Worm (Caenorhabditis elegans) whole organism, early embryonic: ENCODE measurements around the gene nhr-111.

Experiments
- B0310.2 ChIP-seq: sonication (generic microtip); optimal IDR thresholded peaks from 2 replicates; lab custom pipeline; 2016; ENCODE audit warnings: mild to moderate bottlenecking, missing genetic modification characterization, missing compliant biosample characterization
- F13C5.2 ChIP-seq: sonication (generic microtip); optimal IDR thresholded peaks from 2 replicates; lab custom pipeline; 2017; ENCODE audit warnings: mild to moderate bottlenecking, missing genetic modification characterization, inconsistent platforms, missing compliant biosample characterization
- aly-1 ChIP-seq: sonication (generic microtip); optimal IDR thresholded peaks from 2 replicates; lab custom pipeline; 2016; ENCODE audit warnings: missing genetic modification characterization, missing compliant biosample characterization
- ama-1 ChIP-seq: fragments of 150-350 bp; optimal IDR thresholded peaks from 2 replicates; lab custom pipeline; 2014
- ceh-13 ChIP-seq: fragments of 200-800 bp; sonication (Bioruptor generic); optimal IDR thresholded peaks from 2 replicates; lab custom pipeline; 2018; ENCODE audit warnings: mild to moderate bottlenecking, missing genetic modification characterization, missing compliant biosample characterization
- ceh-36 ChIP-seq: sonication (generic microtip); optimal IDR thresholded peaks from 2 replicates; lab custom pipeline; 2016; ENCODE audit warnings: missing genetic modification characterization, inconsistent platforms, missing compliant biosample characterization
- ets-7 ChIP-seq: sonication (generic microtip); optimal IDR thresholded peaks from 2 replicates; lab custom pipeline; 2016; ENCODE audit warnings: missing genotype, missing genetic modification characterization, missing compliant biosample characterization
- flt-1 ChIP-seq: fragments of 200-800 bp; sonication (Bioruptor generic); IDR thresholded peaks from 2 replicates; pipeline ENCODE4 v1.3.6; 2022; ENCODE audit warnings: missing genetic modification characterization, missing compliant biosample characterization
- hmbx-1 ChIP-seq: sonication (generic microtip); optimal IDR thresholded peaks from 2 replicates; lab custom pipeline; 2016; ENCODE audit warnings: mild to moderate bottlenecking, missing genetic modification characterization, missing compliant biosample characterization
- hmg-4 ChIP-seq: fragments of 200-800 bp; sonication (Bioruptor generic); optimal IDR thresholded peaks from 2 replicates; lab custom pipeline; 2018; ENCODE audit warnings: mild to moderate bottlenecking, missing genetic modification characterization, missing compliant biosample characterization
- hnd-1 ChIP-seq: sonication (generic microtip); optimal IDR thresholded peaks from 2 replicates; lab custom pipeline; 2016; ENCODE audit warnings: missing genetic modification characterization, missing compliant biosample characterization
- pes-1 ChIP-seq: fragments of 200-800 bp; sonication (Bioruptor generic); IDR thresholded peaks from 2 replicates; pipeline ENCODE4 v1.3.6; 2022; ENCODE audit warnings: missing genetic modification reagents, missing genetic modification characterization, missing compliant biosample characterization
- scrt-1 ChIP-seq: fragments of 200-800 bp; sonication (Bioruptor generic); IDR thresholded peaks from 2 replicates; pipeline ENCODE4 v1.3.6; 2022; ENCODE audit warnings: missing genetic modification characterization, missing compliant biosample characterization
- sea-1 ChIP-seq: fragments of 200-800 bp; sonication (Bioruptor generic); conservative IDR thresholded peaks from 2 replicates; pipeline ENCODE4 v1.3.6; 2022; ENCODE audit warnings: missing genetic modification characterization, missing compliant biosample characterization
- tbx-11 ChIP-seq: fragments of 200-800 bp; sonication (Bioruptor generic); IDR thresholded peaks from 2 replicates; pipeline ENCODE4 v1.3.6; 2022; ENCODE audit warnings: missing genetic modification characterization, missing compliant biosample characterization
- tbx-37 ChIP-seq: fragments of 200-800 bp; sonication (Bioruptor generic); conservative IDR thresholded peaks from 2 replicates; pipeline ENCODE4 v1.3.6; 2022; ENCODE audit warnings: missing genetic modification reagents, missing genetic modification characterization, missing compliant biosample characterization
- tra-4 ChIP-seq: sonication (generic microtip); optimal IDR thresholded peaks from 2 replicates; lab custom pipeline; 2017; ENCODE audit warnings: missing genetic modification characterization, missing compliant biosample characterization

The nhr-111 gene

DNA sequence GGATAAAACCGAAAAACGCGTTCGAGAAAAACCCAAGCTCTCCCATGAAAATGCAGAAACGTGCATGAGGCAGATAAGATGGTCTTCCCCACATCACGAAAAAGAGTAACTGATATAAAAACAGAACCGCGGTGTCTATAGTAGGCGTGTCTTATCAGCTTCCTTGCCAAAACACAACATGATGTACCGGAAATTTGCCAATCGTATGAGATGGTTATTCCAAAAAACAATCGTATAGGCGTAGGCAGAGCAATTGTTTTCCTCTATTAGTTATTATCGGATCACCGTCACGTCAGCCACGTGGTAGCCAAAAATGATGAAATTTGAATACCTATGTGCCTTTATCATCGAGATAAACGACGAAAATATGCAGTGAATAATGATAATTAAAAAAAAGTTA, 25.2 kb downstream of the nhr-111 start, which contains the start of gene str-7:
TSS of gene str-7 (minus strand) at position 101 of the 400 bp plus-strand sequence.
- TF ChIP-seq hmbx-1 (tag; lab: Kevin White, UChicago) (no peak), B0310.2 (tag; lab: Kevin White, UChicago) (no peak), tbx-37 (no peak), tbx-11 (GFP tag; lab: Robert Waterston, UW) (no peak)

DNA sequence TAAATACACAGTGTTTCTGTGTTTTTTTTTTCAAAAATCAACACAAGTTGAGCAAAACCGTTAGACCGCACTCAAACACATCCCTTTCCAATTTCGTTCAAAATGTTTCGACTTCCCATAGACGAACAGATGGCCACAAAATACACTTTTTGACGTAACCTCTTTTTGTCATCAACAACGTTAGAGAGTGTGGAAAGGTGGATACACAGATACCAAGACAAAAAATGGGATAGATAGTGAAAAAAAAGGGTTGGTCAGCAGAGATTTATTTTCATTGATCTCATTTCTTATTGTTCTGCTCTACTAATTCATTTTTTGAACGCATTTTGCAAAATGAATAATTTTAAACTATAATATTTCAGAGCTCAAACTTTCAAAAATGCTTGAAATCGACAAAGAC, 29.8 kb downstream of the nhr-111 start:
- no peak for TF ChIP-seq F13C5.2
- TF ChIP-seq hmg-4: no peak
- TF ChIP-seq ets-7 (tag; lab: Kevin White, UChicago): no peak
- TF ChIP-seq ceh-13 (GFP tag; lab: Kevin White, UChicago): no peak
- no peak for TF ChIP-seq hmbx-1 (tag; lab: Kevin White, UChicago)
- TF ChIP-seq sea-1 (GFP tag; lab: Robert Waterston, UW): no peak
- no peak for TF ChIP-seq pes-1
- TF ChIP-seq tra-4 (tag; lab: Kevin White, UChicago): no peak
- no peak for TF ChIP-seq tbx-11 (GFP tag; lab: Robert Waterston, UW)

DNA sequence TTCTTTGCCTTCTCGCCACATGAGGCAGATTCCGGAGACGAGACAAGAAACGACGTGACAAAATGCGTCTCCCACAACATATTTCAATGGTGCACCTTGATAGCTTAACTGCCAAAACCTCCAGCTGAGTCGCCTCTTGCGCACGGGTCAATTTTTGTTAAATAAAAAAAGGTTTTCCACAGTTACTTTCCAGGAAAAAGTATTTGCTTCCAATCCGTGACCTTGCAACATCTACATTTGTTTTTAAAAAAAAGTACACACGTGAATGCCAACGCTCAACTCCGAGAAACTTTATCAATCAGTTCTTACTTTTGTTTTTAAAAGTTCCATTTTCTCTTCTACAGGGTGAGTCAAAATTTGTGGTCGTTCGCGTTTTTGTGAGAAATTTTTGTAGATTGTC, 30.4 kb downstream of the nhr-111 start, which contains the start of gene F22B8.7:
TSS of gene F22B8.7 (plus strand) at position 301 of the 400 bp plus-strand sequence.
- TF ChIP-seq ceh-36 (tag; lab: Kevin White, UChicago) (no peak), hnd-1 (no peak), tbx-37 (no peak), scrt-1 (GFP tag; lab: Robert Waterston, UW) (no peak), ama-1 (lab: Kevin White, UChicago) (no peak), ceh-13 (GFP tag; lab: Kevin White, UChicago) (no peak), F13C5.2 (no peak), flt-1 (GFP tag; lab: Robert Waterston, UW) (no peak), sea-1 (GFP tag; lab: Robert Waterston, UW) (no peak), hmbx-1 (tag; lab: Kevin White, UChicago) (no peak)

DNA sequence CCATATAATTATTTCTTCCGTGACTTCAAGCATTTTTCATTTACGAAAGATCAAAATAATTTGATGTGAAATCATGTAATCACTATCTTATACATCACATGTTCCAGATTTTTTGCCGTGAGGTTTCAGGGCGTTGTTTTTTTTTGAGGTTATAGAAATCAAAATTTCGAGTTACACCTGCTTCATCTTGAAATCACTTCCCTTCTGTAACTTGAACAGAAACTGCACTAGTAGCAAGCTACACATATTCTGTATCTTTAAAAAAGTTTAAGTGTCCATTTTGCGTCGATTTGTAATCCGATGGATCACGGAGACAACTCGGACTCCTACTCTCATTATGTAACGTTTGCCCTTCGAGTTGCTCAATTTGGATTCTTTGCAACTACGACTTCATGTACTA, 34.0 kb downstream of the nhr-111 start, which contains the start of gene F22B8.3:
TSS of gene F22B8.3 (plus strand) at position 301 of the 400 bp plus-strand sequence.
- no peak for TF ChIP-seq aly-1 (tag; lab: Kevin White, UChicago)
- TF ChIP-seq pes-1: no peak
- no peak for TF ChIP-seq tbx-37

DNA sequence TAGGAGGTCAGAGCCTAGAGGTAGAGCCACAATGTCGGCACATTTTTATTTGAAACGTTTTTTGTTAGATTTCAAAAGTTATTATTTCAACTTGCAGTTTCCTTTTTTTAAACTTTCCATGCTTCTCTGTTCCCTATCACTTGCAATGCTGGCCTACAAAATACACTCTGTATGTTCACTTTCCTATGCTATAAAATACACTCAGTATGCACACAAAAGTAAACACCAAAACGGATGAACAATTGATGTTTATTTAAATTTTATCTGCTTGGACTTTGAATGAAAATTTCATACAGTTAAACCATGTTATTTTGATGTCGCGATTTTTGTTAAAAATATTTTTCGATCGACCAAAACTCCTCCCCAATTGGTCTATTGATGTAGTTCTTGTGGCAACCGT, 44.0 kb downstream of the nhr-111 start:
- TF ChIP-seq hmbx-1 (tag; lab: Kevin White, UChicago) (no peak), hnd-1 (no peak), B0310.2 (tag; lab: Kevin White, UChicago) (no peak), pes-1 (no peak), tra-4 (tag; lab: Kevin White, UChicago) (no peak), scrt-1 (GFP tag; lab: Robert Waterston, UW) (no peak), tbx-37 (no peak), F13C5.2 (no peak)

DNA sequence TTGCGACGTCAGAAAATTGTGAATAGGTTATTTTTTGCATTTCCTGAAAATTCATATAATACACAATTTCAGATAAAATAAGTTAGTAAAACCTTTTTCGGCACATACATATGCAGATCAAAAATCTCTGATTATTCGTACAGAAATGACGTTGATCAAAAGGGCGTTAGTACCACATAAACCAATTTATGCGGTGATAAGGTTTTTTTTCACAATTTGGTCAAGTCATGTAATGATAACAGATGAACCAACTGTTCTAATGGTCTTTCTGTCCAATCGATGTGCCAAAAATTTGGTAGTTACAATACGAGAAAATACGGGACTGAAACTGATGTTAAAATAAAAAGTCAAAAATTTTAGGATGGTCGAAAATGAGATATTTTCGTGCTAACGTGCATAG, 44.6 kb downstream of the nhr-111 start:
- no peak for TF ChIP-seq aly-1 (tag; lab: Kevin White, UChicago)
- no peak for TF ChIP-seq flt-1 (GFP tag; lab: Robert Waterston, UW)
- TF ChIP-seq hmg-4: no peak
- no peak for TF ChIP-seq hnd-1
- no peak for TF ChIP-seq scrt-1 (GFP tag; lab: Robert Waterston, UW)
- TF ChIP-seq ama-1 (lab: Kevin White, UChicago): no peak
- TF ChIP-seq sea-1 (GFP tag; lab: Robert Waterston, UW): no peak
- TF ChIP-seq pes-1: no peak
- no peak for TF ChIP-seq tbx-37
- no peak for TF ChIP-seq ceh-13 (GFP tag; lab: Kevin White, UChicago)
- no peak for TF ChIP-seq ceh-36 (tag; lab: Kevin White, UChicago)
- no peak for TF ChIP-seq ets-7 (tag; lab: Kevin White, UChicago)
- no peak for TF ChIP-seq hmbx-1 (tag; lab: Kevin White, UChicago)

DNA sequence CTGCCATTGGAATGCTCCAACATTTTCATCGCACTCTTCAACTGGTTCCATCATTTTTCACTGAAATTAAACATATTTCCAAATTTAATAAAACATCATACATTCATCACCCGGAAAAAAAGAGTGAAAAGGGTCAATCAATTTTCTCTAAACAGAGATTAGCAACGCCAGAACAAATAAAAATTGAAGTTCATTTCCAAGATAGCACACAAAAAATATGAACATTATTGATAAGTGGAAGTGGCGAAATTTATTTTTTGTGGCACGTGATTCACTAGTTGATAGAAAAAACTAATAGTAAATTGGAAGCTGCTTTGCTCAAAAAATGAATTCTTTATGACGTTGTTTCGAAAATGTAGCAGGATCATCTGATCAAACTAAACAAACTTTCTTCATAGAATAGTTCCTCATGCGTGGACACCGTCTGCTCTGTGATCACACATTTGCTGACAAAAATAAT, 49.4 kb downstream of the nhr-111 start, which contains the start of the genes F14H3.12 and srj-29:
TSS of gene F14H3.12 (minus strand) at position 74 of the 460 bp plus-strand sequence.
TSS of gene srj-29 (plus strand) at position 410 of the 460 bp plus-strand sequence.
- no peak for TF ChIP-seq ceh-36 (tag; lab: Kevin White, UChicago)
- no peak for TF ChIP-seq hnd-1
- no peak for TF ChIP-seq tbx-11 (GFP tag; lab: Robert Waterston, UW)
- TF ChIP-seq tbx-37: no peak
- no peak for TF ChIP-seq aly-1 (tag; lab: Kevin White, UChicago)
- no peak for TF ChIP-seq B0310.2 (tag; lab: Kevin White, UChicago)
- no peak for TF ChIP-seq ets-7 (tag; lab: Kevin White, UChicago)
- no peak for TF ChIP-seq flt-1 (GFP tag; lab: Robert Waterston, UW)
- TF ChIP-seq hmg-4: no peak
- no peak for TF ChIP-seq hmbx-1 (tag; lab: Kevin White, UChicago)
- TF ChIP-seq ceh-13 (GFP tag; lab: Kevin White, UChicago): no peak
- TF ChIP-seq sea-1 (GFP tag; lab: Robert Waterston, UW): no peak
- TF ChIP-seq tra-4 (tag; lab: Kevin White, UChicago): no peak
- no peak for TF ChIP-seq scrt-1 (GFP tag; lab: Robert Waterston, UW)
- TF ChIP-seq ama-1 (lab: Kevin White, UChicago): no peak
- no peak for TF ChIP-seq pes-1

DNA sequence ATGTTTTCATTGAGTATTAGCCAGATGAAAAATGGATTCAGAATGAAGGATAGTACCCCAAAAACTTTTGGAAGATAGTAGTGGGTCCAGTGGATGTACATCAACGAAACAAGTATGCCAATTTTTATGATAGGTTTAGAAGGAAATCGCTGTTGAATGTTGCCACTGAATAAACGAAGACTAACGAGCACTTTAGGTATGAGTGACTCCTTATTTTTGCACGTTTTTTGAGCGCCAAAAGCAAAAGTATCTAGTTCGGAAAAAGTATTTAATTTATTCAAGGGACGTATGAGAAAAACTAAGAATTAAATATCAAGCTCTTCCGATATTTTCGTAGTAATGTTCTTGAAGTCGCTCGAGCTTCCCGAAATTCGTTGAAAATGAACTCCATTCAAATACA, 50.8 kb downstream of the nhr-111 start, which contains the start of gene srj-10:
TSS of gene srj-10 (minus strand) at position 101 of the 400 bp plus-strand sequence.
- TF ChIP-seq ceh-36 (tag; lab: Kevin White, UChicago): no peak
- no peak for TF ChIP-seq tbx-11 (GFP tag; lab: Robert Waterston, UW)
- no peak for TF ChIP-seq hmbx-1 (tag; lab: Kevin White, UChicago)
- TF ChIP-seq aly-1 (tag; lab: Kevin White, UChicago): no peak
- no peak for TF ChIP-seq ama-1 (lab: Kevin White, UChicago)
- no peak for TF ChIP-seq tbx-37
- no peak for TF ChIP-seq F13C5.2
- TF ChIP-seq B0310.2 (tag; lab: Kevin White, UChicago): no peak
- TF ChIP-seq pes-1: no peak
- no peak for TF ChIP-seq sea-1 (GFP tag; lab: Robert Waterston, UW)
- no peak for TF ChIP-seq scrt-1 (GFP tag; lab: Robert Waterston, UW)
- no peak for TF ChIP-seq ets-7 (tag; lab: Kevin White, UChicago)
- TF ChIP-seq tra-4 (tag; lab: Kevin White, UChicago): no peak
- no peak for TF ChIP-seq hnd-1
- no peak for TF ChIP-seq flt-1 (GFP tag; lab: Robert Waterston, UW)
- no peak for TF ChIP-seq ceh-13 (GFP tag; lab: Kevin White, UChicago)
- TF ChIP-seq hmg-4: no peak
